In genomic region chr3L:3542498-3543322, dm6 we compare ENCODE assay signal across 1 fruit fly cellular context.
TF ChIP-seq lines count a peak whose summit lies in the region.

No protein-coding gene starts in this region.

TF ChIP-seq in whole organism, embryonic, 481 proteins besides CTCF, POLR2A, EP300 and RAD21 (continued from another document and continues in another):
- peak; percentile 50 for TF ChIP-seq CG7556 (GFP tag; optimal IDR thresholded peaks at IDR 0.05; lab: Kevin White, UChicago)
- no peak for TF ChIP-seq psq (GFP tag; optimal IDR thresholded peaks at IDR 0.05; lab: Kevin White, UChicago)
- TF ChIP-seq CG13123 (GFP tag; optimal IDR thresholded peaks at IDR 0.05; lab: Kevin White, UChicago), result no peak
- peak in 1 of 2 experiments; percentile 3 for TF ChIP-seq dpn (GFP tag; optimal IDR thresholded peaks at IDR 0.05; lab: Kevin White, UChicago)
- no peak for TF ChIP-seq Hmr (GFP tag; optimal IDR thresholded peaks at IDR 0.05; lab: Kevin White, UChicago)
- TF ChIP-seq sim (GFP tag; IDR thresholded peaks at IDR 0.05; lab: Robert Waterston, UW), result no peak
- no peak for TF ChIP-seq Mrtf (GFP tag; IDR thresholded peaks at IDR 0.05; lab: Robert Waterston, UW)
- TF ChIP-seq Bteb2 (GFP tag; optimal IDR thresholded peaks at IDR 0.05; lab: Kevin White, UChicago), result peak; percentile 39
- no peak for TF ChIP-seq CG7963 (GFP tag; IDR thresholded peaks at IDR 0.05; lab: Robert Waterston, UW; ENCODE audit: partially characterized antibody)
- TF ChIP-seq zfh2 (GFP tag; optimal IDR thresholded peaks at IDR 0.05; lab: Kevin White, UChicago), result no peak
- TF ChIP-seq sd (tag; optimal IDR thresholded peaks at IDR 0.05; lab: Kevin White, UChicago), result peak; percentile 97
- no peak for TF ChIP-seq CG12155 (GFP tag; optimal IDR thresholded peaks at IDR 0.05; lab: Kevin White, UChicago)
- TF ChIP-seq hbn (GFP tag; IDR thresholded peaks at IDR 0.05; lab: Robert Waterston, UW; ENCODE audit: partially characterized antibody), result peak; percentile 43
- no peak for TF ChIP-seq Oaz (GFP tag; IDR thresholded peaks at IDR 0.05; lab: Robert Waterston, UW)
- TF ChIP-seq CG10366 (GFP tag; IDR thresholded peaks at IDR 0.05; lab: Robert Waterston, UW), result peak; percentile 25; the same call in 1 of the 2 replicates
- 0 out of 2 replicates have a peak, but pooled peaks have one; percentile 5 for TF ChIP-seq CG6689 (GFP tag; IDR thresholded peaks at IDR 0.05; lab: Robert Waterston, UW)
- TF ChIP-seq YL-1 (GFP tag; optimal IDR thresholded peaks at IDR 0.05; lab: Kevin White, UChicago), result no peak
- TF ChIP-seq CG18476 (GFP tag; optimal IDR thresholded peaks at IDR 0.05; lab: Kevin White, UChicago), result no peak
- no peak for TF ChIP-seq Dip3 (GFP tag; optimal IDR thresholded peaks at IDR 0.05; lab: Kevin White, UChicago)
- no peak for TF ChIP-seq Deaf1 (tag; optimal IDR thresholded peaks at IDR 0.05; lab: Kevin White, UChicago)
- no peak for TF ChIP-seq CG8765 (GFP tag; IDR thresholded peaks at IDR 0.05; lab: Robert Waterston, UW)
- no peak for TF ChIP-seq CG31388 (GFP tag; optimal IDR thresholded peaks at IDR 0.05; lab: Kevin White, UChicago)
- TF ChIP-seq CG5180 (GFP tag; optimal IDR thresholded peaks at IDR 0.05; lab: Kevin White, UChicago), result no peak
- peak; percentile 15 for TF ChIP-seq CG17359 (tag; optimal IDR thresholded peaks at IDR 0.05; lab: Kevin White, UChicago)
- TF ChIP-seq ham (GFP tag; IDR thresholded peaks at IDR 0.05; lab: Robert Waterston, UW), result no peak
- TF ChIP-seq CG1603 (tag; optimal IDR thresholded peaks at IDR 0.05; lab: Kevin White, UChicago), result no peak
- 0 out of 3 replicates have a peak, but pooled peaks have one; percentile 41 for TF ChIP-seq HLH4C (GFP tag; IDR thresholded peaks at IDR 0.05; lab: Robert Waterston, UW; ENCODE audit: partially characterized antibody)
- TF ChIP-seq HmgD (GFP tag; optimal IDR thresholded peaks at IDR 0.05; lab: Kevin White, UChicago), result no peak
- TF ChIP-seq CG12391 (tag; optimal IDR thresholded peaks at IDR 0.05; lab: Kevin White, UChicago), result peak; percentile 59
- no peak for TF ChIP-seq corto (GFP tag; optimal IDR thresholded peaks at IDR 0.05; lab: Kevin White, UChicago)
- TF ChIP-seq Lhr (GFP tag; optimal IDR thresholded peaks at IDR 0.05; lab: Kevin White, UChicago), result no peak
- TF ChIP-seq dmrt11E (tag; optimal IDR thresholded peaks at IDR 0.05; lab: Kevin White, UChicago), result peak; percentile 35
- TF ChIP-seq Neu2 (GFP tag; optimal IDR thresholded peaks at IDR 0.05; lab: Kevin White, UChicago; ENCODE audit: borderline replicate concordance), result no peak
- peak; percentile 21 for TF ChIP-seq az2 (GFP tag; optimal IDR thresholded peaks at IDR 0.05; lab: Kevin White, UChicago)
- TF ChIP-seq Optix (GFP tag; IDR thresholded peaks at IDR 0.05; lab: Robert Waterston, UW), result no peak
- TF ChIP-seq CG9727 (GFP tag; optimal IDR thresholded peaks at IDR 0.05; lab: Kevin White, UChicago), result peak; percentile 49
- no peak for TF ChIP-seq run (tag; optimal IDR thresholded peaks at IDR 0.05; lab: Kevin White, UChicago)
- TF ChIP-seq CG18011 (GFP tag; optimal IDR thresholded peaks at IDR 0.05; lab: Kevin White, UChicago), result no peak
- TF ChIP-seq ATbp (GFP tag; optimal IDR thresholded peaks at IDR 0.05; lab: Kevin White, UChicago), result no peak
- no peak for TF ChIP-seq pb (GFP tag; optimal IDR thresholded peaks at IDR 0.05; lab: Kevin White, UChicago)
- TF ChIP-seq br (optimal IDR thresholded peaks at IDR 0.05; lab: Kevin White, UChicago), result no peak
- no peak for TF ChIP-seq CG4328 (GFP tag; optimal IDR thresholded peaks at IDR 0.05; lab: Kevin White, UChicago)
- TF ChIP-seq CG10321 (GFP tag; IDR thresholded peaks at IDR 0.05; lab: Robert Waterston, UW), result no peak
- TF ChIP-seq CG15601 (tag; optimal IDR thresholded peaks at IDR 0.05; lab: Kevin White, UChicago), result peak; percentile 51
- TF ChIP-seq her (GFP tag; optimal IDR thresholded peaks at IDR 0.05; lab: Kevin White, UChicago), result no peak
- TF ChIP-seq Elba2 (GFP tag; optimal IDR thresholded peaks at IDR 0.05; lab: Kevin White, UChicago), result no peak
- no peak for TF ChIP-seq cg (GFP tag; optimal IDR thresholded peaks at IDR 0.05; lab: Kevin White, UChicago)
- peak in 1 of 2 experiments; percentile 61 for TF ChIP-seq Eip74EF (GFP tag; optimal IDR thresholded peaks at IDR 0.05; lab: Kevin White, UChicago)
- TF ChIP-seq nom (GFP tag; optimal IDR thresholded peaks at IDR 0.05; lab: Kevin White, UChicago), result peak; percentile 0
- no peak for TF ChIP-seq CG14860 (GFP tag; IDR thresholded peaks at IDR 0.05; lab: Robert Waterston, UW; ENCODE audit: partially characterized antibody)
- TF ChIP-seq CG13624 (GFP tag; optimal IDR thresholded peaks at IDR 0.05; lab: Kevin White, UChicago), result peak; percentile 13
- no peak for TF ChIP-seq CG15479 (GFP tag; optimal IDR thresholded peaks at IDR 0.05; lab: Kevin White, UChicago)
- TF ChIP-seq CG30431 (GFP tag; optimal IDR thresholded peaks at IDR 0.05; lab: Kevin White, UChicago), result no peak
- peak; percentile 9 for TF ChIP-seq PHDP (tag; optimal IDR thresholded peaks at IDR 0.05; lab: Kevin White, UChicago)
- TF ChIP-seq CG7928 (GFP tag; optimal IDR thresholded peaks at IDR 0.05; lab: Kevin White, UChicago), result no peak
- peak; percentile 25; the same call in 1 of the 3 replicates for TF ChIP-seq CG14050 (GFP tag; IDR thresholded peaks at IDR 0.05; lab: Robert Waterston, UW)
- TF ChIP-seq CG33557 (GFP tag; optimal IDR thresholded peaks at IDR 0.05; lab: Kevin White, UChicago), result peak; percentile 11
- no peak for TF ChIP-seq CG11247 (GFP tag; IDR thresholded peaks at IDR 0.05; lab: Robert Waterston, UW)
- TF ChIP-seq bsh (GFP tag; optimal IDR thresholded peaks at IDR 0.05; lab: Kevin White, UChicago), result peak; percentile 9 to 67
- no peak for TF ChIP-seq schlank (tag; optimal IDR thresholded peaks at IDR 0.05; lab: Kevin White, UChicago)
- TF ChIP-seq CG2202 (tag; optimal IDR thresholded peaks at IDR 0.05; lab: Kevin White, UChicago), result no peak
- no peak for TF ChIP-seq NC2α (GFP tag; optimal IDR thresholded peaks at IDR 0.05; lab: Kevin White, UChicago)
- TF ChIP-seq sens (GFP tag; lab: Kevin White, UChicago), result peak; percentile 90
- TF ChIP-seq pan (optimal IDR thresholded peaks at IDR 0.05; lab: Kevin White, UChicago), result no peak
- TF ChIP-seq pan (GFP tag; optimal IDR thresholded peaks at IDR 0.05 in 1 of 2, IDR thresholded peaks at IDR 0.05 in 1 of 2), result no peak
- peak; percentile 35 for TF ChIP-seq Hsf (GFP tag; optimal IDR thresholded peaks at IDR 0.05; lab: Kevin White, UChicago)
- TF ChIP-seq danr (GFP tag; IDR thresholded peaks at IDR 0.05; lab: Robert Waterston, UW), result no peak
- TF ChIP-seq CG3847 (GFP tag; IDR thresholded peaks at IDR 0.05; lab: Robert Waterston, UW), result no peak
- peak; percentile 0 for TF ChIP-seq CG10267 (tag; optimal IDR thresholded peaks at IDR 0.05; lab: Kevin White, UChicago)
- peak; percentile 21 for TF ChIP-seq CG12659 (GFP tag; optimal IDR thresholded peaks at IDR 0.05; lab: Kevin White, UChicago)
- no peak for TF ChIP-seq CG3281 (GFP tag; optimal IDR thresholded peaks at IDR 0.05; lab: Kevin White, UChicago)
- TF ChIP-seq row (GFP tag; IDR thresholded peaks at IDR 0.05; lab: Robert Waterston, UW), result peak; percentile 50
- TF ChIP-seq CrebB (tag; optimal IDR thresholded peaks at IDR 0.05; lab: Kevin White, UChicago), result no peak
- peak; percentile 14; the same call in 1 of the 2 replicates for TF ChIP-seq CG13287 (GFP tag; IDR thresholded peaks at IDR 0.05; lab: Robert Waterston, UW; ENCODE audit: partially characterized antibody)
- no peak; the same call in 2 of the 3 replicates for TF ChIP-seq B-H1 (GFP tag; IDR thresholded peaks at IDR 0.05; lab: Robert Waterston, UW)
- TF ChIP-seq pita (GFP tag; optimal IDR thresholded peaks at IDR 0.05; lab: Kevin White, UChicago), result no peak
- peak; percentile 66; the same call in 2 of the 3 replicates for TF ChIP-seq Opbp (GFP tag; IDR thresholded peaks at IDR 0.05; lab: Robert Waterston, UW; ENCODE audit: partially characterized antibody)
- no peak for TF ChIP-seq Ravus (GFP tag; IDR thresholded peaks at IDR 0.05; lab: Robert Waterston, UW)
- TF ChIP-seq NC2β (GFP tag; optimal IDR thresholded peaks at IDR 0.05; lab: Kevin White, UChicago), result no peak
- peak; percentile 44 for TF ChIP-seq CG4424 (GFP tag; optimal IDR thresholded peaks at IDR 0.05; lab: Kevin White, UChicago)
- peak; percentile 50 for TF ChIP-seq CG13424 (tag; optimal IDR thresholded peaks at IDR 0.05; lab: Kevin White, UChicago)
- TF ChIP-seq CG11398 (GFP tag; optimal IDR thresholded peaks at IDR 0.05; lab: Kevin White, UChicago), result no peak
- no peak for TF ChIP-seq CG6272 (GFP tag; IDR thresholded peaks at IDR 0.05; lab: Robert Waterston, UW)
- TF ChIP-seq CG9437 (GFP tag; optimal IDR thresholded peaks at IDR 0.05; lab: Kevin White, UChicago), result peak; percentile 64
- TF ChIP-seq CG9797 (GFP tag; optimal IDR thresholded peaks at IDR 0.05; lab: Kevin White, UChicago), result no peak
- no peak for TF ChIP-seq CG12299 (tag; optimal IDR thresholded peaks at IDR 0.05; lab: Kevin White, UChicago)
- TF ChIP-seq CG4404 (GFP tag; IDR thresholded peaks at IDR 0.05; lab: Robert Waterston, UW), result no peak
- peak; percentile 45; the same call in 1 of the 2 replicates for TF ChIP-seq chm (GFP tag; IDR thresholded peaks at IDR 0.05; lab: Robert Waterston, UW)
- TF ChIP-seq CG10209 (GFP tag; optimal IDR thresholded peaks at IDR 0.05; lab: Kevin White, UChicago), result peak; percentile 48
- TF ChIP-seq ken (GFP tag; IDR thresholded peaks at IDR 0.05; lab: Robert Waterston, UW), result no peak
- TF ChIP-seq al (GFP tag; IDR thresholded peaks at IDR 0.05; lab: Robert Waterston, UW), result no peak
- TF ChIP-seq Sry-δ (GFP tag; optimal IDR thresholded peaks at IDR 0.05; lab: Kevin White, UChicago), result no peak
- TF ChIP-seq org-1 (GFP tag; optimal IDR thresholded peaks at IDR 0.05; lab: Kevin White, UChicago), result no peak
- TF ChIP-seq hkb (optimal IDR thresholded peaks at IDR 0.05; lab: Kevin White, UChicago), result no peak
- no peak for TF ChIP-seq hkb (GFP tag; IDR thresholded peaks at IDR 0.05; lab: Robert Waterston, UW)
- no peak for TF ChIP-seq Jarid2 (GFP tag; optimal IDR thresholded peaks at IDR 0.05; lab: Kevin White, UChicago)
- TF ChIP-seq Stat92E (GFP tag; optimal IDR thresholded peaks at IDR 0.05; lab: Kevin White, UChicago), result no peak
- TF ChIP-seq TFAM (GFP tag; optimal IDR thresholded peaks at IDR 0.05; lab: Kevin White, UChicago), result no peak
- no peak for TF ChIP-seq Dfd (GFP tag; optimal IDR thresholded peaks at IDR 0.05; lab: Kevin White, UChicago)
- TF ChIP-seq CG1647 (GFP tag; optimal IDR thresholded peaks at IDR 0.05; lab: Kevin White, UChicago), result no peak
- no peak for TF ChIP-seq CG16815 (GFP tag; optimal IDR thresholded peaks at IDR 0.05; lab: Kevin White, UChicago)
- no peak for TF ChIP-seq CG14965 (GFP tag; optimal IDR thresholded peaks at IDR 0.05; lab: Kevin White, UChicago; ENCODE audit: borderline replicate concordance)
- no peak for TF ChIP-seq repo (GFP tag; optimal IDR thresholded peaks at IDR 0.05; lab: Kevin White, UChicago)
- peak; percentile 14; the same call in 1 of the 2 replicates for TF ChIP-seq CG9932 (GFP tag; IDR thresholded peaks at IDR 0.05; lab: Robert Waterston, UW)
- no peak for TF ChIP-seq CG34376 (GFP tag; optimal IDR thresholded peaks at IDR 0.05; lab: Kevin White, UChicago)
- TF ChIP-seq tup (GFP tag; optimal IDR thresholded peaks at IDR 0.05; lab: Kevin White, UChicago), result no peak
- no peak for TF ChIP-seq CG6765 (GFP tag; optimal IDR thresholded peaks at IDR 0.05; lab: Kevin White, UChicago)
- TF ChIP-seq CG3726 (GFP tag; IDR thresholded peaks at IDR 0.05; lab: Robert Waterston, UW), result no peak
- TF ChIP-seq Scr (GFP tag; IDR thresholded peaks at IDR 0.05; lab: Robert Waterston, UW; ENCODE audit: partially characterized antibody), result peak; percentile 9; the same call in 1 of the 2 replicates
- no peak for TF ChIP-seq CG11456 (GFP tag; IDR thresholded peaks at IDR 0.05; lab: Robert Waterston, UW)
- TF ChIP-seq bigmax (GFP tag; optimal IDR thresholded peaks at IDR 0.05; lab: Kevin White, UChicago), result no peak
- peak; percentile 53; the same call in 1 of the 3 replicates for TF ChIP-seq zen2 (GFP tag; IDR thresholded peaks at IDR 0.05; lab: Robert Waterston, UW; ENCODE audit: partially characterized antibody)
- peak; percentile 45 for TF ChIP-seq ara (GFP tag; IDR thresholded peaks at IDR 0.05; lab: Robert Waterston, UW)
- peak; percentile 91 for TF ChIP-seq CG11504 (tag; optimal IDR thresholded peaks at IDR 0.05; lab: Kevin White, UChicago)
- TF ChIP-seq slbo (GFP tag; IDR thresholded peaks at IDR 0.05; lab: Robert Waterston, UW), result peak; percentile 40
- TF ChIP-seq CG13296 (GFP tag; optimal IDR thresholded peaks at IDR 0.05; lab: Kevin White, UChicago), result no peak
- TF ChIP-seq Ada2b (GFP tag; IDR thresholded peaks at IDR 0.05; lab: Robert Waterston, UW), result no peak
- TF ChIP-seq toy (GFP tag; IDR thresholded peaks at IDR 0.05; lab: Robert Waterston, UW), result no peak
- no peak for TF ChIP-seq stwl (tag; optimal IDR thresholded peaks at IDR 0.05; lab: Kevin White, UChicago)
- TF ChIP-seq CG6175 (GFP tag; IDR thresholded peaks at IDR 0.05; lab: Robert Waterston, UW), result no peak
- no peak for TF ChIP-seq ase (GFP tag; IDR thresholded peaks at IDR 0.05; lab: Robert Waterston, UW)
- TF ChIP-seq nerfin-1 (tag; optimal IDR thresholded peaks at IDR 0.05; lab: Kevin White, UChicago), result peak; percentile 98
- no peak for TF ChIP-seq Myb (GFP tag; optimal IDR thresholded peaks at IDR 0.05; lab: Kevin White, UChicago)
- TF ChIP-seq CG17328 (GFP tag; IDR thresholded peaks at IDR 0.05; lab: Robert Waterston, UW), result no peak
- TF ChIP-seq CG17829 (tag; optimal IDR thresholded peaks at IDR 0.05; lab: Kevin White, UChicago), result no peak
- peak; percentile 51 for TF ChIP-seq grau (tag; optimal IDR thresholded peaks at IDR 0.05; lab: Kevin White, UChicago)
- TF ChIP-seq z (GFP tag; IDR thresholded peaks at IDR 0.05; lab: Robert Waterston, UW), result peak; percentile 54; the same call in 1 of the 3 replicates
- TF ChIP-seq D19A (tag; optimal IDR thresholded peaks at IDR 0.05; lab: Kevin White, UChicago), result peak; percentile 24
- no peak for TF ChIP-seq CG6654 (GFP tag; optimal IDR thresholded peaks at IDR 0.05; lab: Kevin White, UChicago)
- TF ChIP-seq CG12219 (GFP tag; optimal IDR thresholded peaks at IDR 0.05; lab: Kevin White, UChicago), result peak; percentile 15
- TF ChIP-seq MESR4 (GFP tag; optimal IDR thresholded peaks at IDR 0.05; lab: Kevin White, UChicago), result no peak
- peak; percentile 55 for TF ChIP-seq kni (GFP tag; optimal IDR thresholded peaks at IDR 0.05; lab: Kevin White, UChicago)
- peak; percentile 39 for TF ChIP-seq lbe (GFP tag; optimal IDR thresholded peaks at IDR 0.05; lab: Kevin White, UChicago)
- TF ChIP-seq ash1 (GFP tag; optimal IDR thresholded peaks at IDR 0.05; lab: Kevin White, UChicago), result no peak
